Worm (Caenorhabditis elegans) whole organism, L4 larva: ENCODE measurements around the gene flp-21.

ENCODE experiments used
- F44E2.7 ChIP-seq: fragments of 200-800 bp; sonication (Bioruptor generic); IDR thresholded peaks from 2 replicates; pipeline ENCODE4 v2.1.2; 2022; ENCODE audit warnings: missing genetic modification characterization, missing compliant biosample characterization
- F49E8.2 ChIP-seq: sonication (generic microtip); optimal IDR thresholded peaks from 2 replicates; lab custom pipeline; 2016; ENCODE audit warnings: missing compliant biosample characterization, mild to moderate bottlenecking, missing genetic modification characterization, borderline replicate concordance
- T26A8.4 ChIP-seq: fragments of 200-800 bp; sonication (Bioruptor generic); IDR thresholded peaks from 2 replicates; pipeline ENCODE4 v1.3.6; 2022; ENCODE audit warnings: missing genetic modification characterization, missing compliant biosample characterization
- aha-1 ChIP-seq: fragments of 150-350 bp; peaks from one replicate; lab custom pipeline; 2014; ENCODE audit warnings: missing biosample characterization, missing genetic modification characterization
- ceh-32 ChIP-seq: sonication (generic microtip); optimal IDR thresholded peaks from 2 replicates; lab custom pipeline; 2016; ENCODE audit warnings: mild to moderate bottlenecking, missing genetic modification characterization, missing compliant biosample characterization; ENCODE audit not compliant: poor library complexity
- ceh-62 ChIP-seq: sonication (generic microtip); optimal IDR thresholded peaks from 2 replicates; lab custom pipeline; 2017; ENCODE audit warnings: missing biosample characterization, missing genetic modification characterization
- daf-16 ChIP-seq, 3 experiments: sonication (generic microtip); optimal IDR thresholded peaks; 2 replicates each; lab custom pipeline; 2016 to 2017; ENCODE audit warnings: missing genetic modification characterization in 3 of 3, missing genetic modification reagents in 3 of 3, mild to moderate bottlenecking in 2 of 3, missing compliant biosample characterization in 2 of 3, missing biosample characterization in 1 of 3, moderate library complexity in 1 of 3
- dmd-6 ChIP-seq: fragments of 200-800 bp; sonication (Bioruptor generic); IDR thresholded peaks from 2 replicates; pipeline ENCODE4 v1.3.6; 2022; ENCODE audit warnings: missing genetic modification reagents, missing genetic modification characterization, missing compliant biosample characterization
- dve-1 ChIP-seq: sonication (generic microtip); optimal IDR thresholded peaks from 2 replicates; lab custom pipeline; 2017; ENCODE audit warnings: antibody characterized with exemption, mild to moderate bottlenecking, missing genetic modification characterization, missing compliant biosample characterization; ENCODE audit not compliant: insufficient read depth
- egl-27 ChIP-seq: sonication (generic microtip); optimal IDR thresholded peaks from 3 replicates; lab custom pipeline; 2017; ENCODE audit warnings: missing biosample characterization, missing genetic modification reagents, missing genetic modification characterization
- fkh-10 ChIP-seq: fragments of 150-350 bp; optimal IDR thresholded peaks from 2 replicates; lab custom pipeline; 2014; ENCODE audit warnings: missing biosample characterization, missing genetic modification reagents, missing genetic modification characterization
- hlh-11 ChIP-seq: fragments of 200-800 bp; sonication (Bioruptor generic); optimal IDR thresholded peaks from 2 replicates; lab custom pipeline; 2018; ENCODE audit warnings: mild to moderate bottlenecking, missing genetic modification characterization, missing compliant biosample characterization
- hlh-30 ChIP-seq: sonication (generic microtip); optimal IDR thresholded peaks from 2 replicates; lab custom pipeline; 2017; ENCODE audit warnings: antibody characterized with exemption, mild to moderate bottlenecking, missing genetic modification characterization, missing compliant biosample characterization; ENCODE audit not compliant: insufficient read depth
- lin-1 ChIP-seq: fragments of 200-800 bp; sonication (Bioruptor generic); IDR thresholded peaks from 2 replicates; pipeline ENCODE4 v1.3.6; 2022; ENCODE audit warnings: missing genetic modification reagents, missing genetic modification characterization, missing compliant biosample characterization
- lin-13 ChIP-seq: fragments of 150-350 bp; optimal IDR thresholded peaks from 2 replicates; lab custom pipeline; 2014; ENCODE audit warnings: missing biosample characterization, missing genetic modification reagents, missing genetic modification characterization
- lin-39 ChIP-seq: fragments of 150-350 bp; optimal IDR thresholded peaks from 2 replicates; lab custom pipeline; 2014; ENCODE audit warnings: missing biosample characterization, missing genetic modification reagents, missing genetic modification characterization
- lsy-2 ChIP-seq, 2 experiments: fragments of 150-350 bp in 1 of 2; sonication (generic microtip) in 1 of 2; optimal IDR thresholded peaks; 2 replicates each; lab custom pipeline; 2014 to 2017; ENCODE audit warnings: missing biosample characterization in 2 of 2, missing genetic modification characterization in 2 of 2
- mdl-1 ChIP-seq, 2 experiments: fragments of 150-350 bp in 1 of 2; sonication (generic microtip) in 1 of 2; optimal IDR thresholded peaks; 2 replicates each; lab custom pipeline; 2014 to 2017; ENCODE audit warnings: missing biosample characterization in 2 of 2, missing genetic modification characterization in 2 of 2
- mdt-29 ChIP-seq: fragments of 200-800 bp; sonication (Bioruptor generic); IDR thresholded peaks from 2 replicates; pipeline ENCODE4 v1.3.6; 2022; ENCODE audit warnings: missing genetic modification reagents, missing genetic modification characterization, missing compliant biosample characterization
- mes-2 ChIP-seq: sonication (generic microtip); optimal IDR thresholded peaks from 2 replicates; lab custom pipeline; 2016; ENCODE audit warnings: missing genotype, mild to moderate bottlenecking, missing genetic modification characterization, missing compliant biosample characterization; ENCODE audit not compliant: poor library complexity, severe bottlenecking
- mxl-3 ChIP-seq: fragments of 200-800 bp; sonication (Bioruptor generic); optimal IDR thresholded peaks from 2 replicates; lab custom pipeline; 2018; ENCODE audit warnings: mild to moderate bottlenecking, missing genetic modification characterization, missing compliant biosample characterization
- nhr-10 ChIP-seq: fragments of 150-350 bp; optimal IDR thresholded peaks from 2 replicates; lab custom pipeline; 2014; ENCODE audit warnings: missing biosample characterization, missing genetic modification characterization
- nhr-111 ChIP-seq: fragments of 200-800 bp; sonication (Bioruptor generic); optimal IDR thresholded peaks from 2 replicates; lab custom pipeline; 2018; ENCODE audit warnings: mild to moderate bottlenecking, missing genetic modification characterization, missing compliant biosample characterization
- nhr-48 ChIP-seq: sonication (generic microtip); optimal IDR thresholded peaks from 2 replicates; lab custom pipeline; 2016; ENCODE audit warnings: mild to moderate bottlenecking, missing genetic modification characterization, missing compliant biosample characterization
- nhr-77 ChIP-seq: fragments of 150-350 bp; optimal IDR thresholded peaks from 2 replicates; lab custom pipeline; 2014; ENCODE audit warnings: missing biosample characterization, missing genetic modification characterization
- pha-4 ChIP-seq, 2 experiments: fragments of 150-350 bp in 1 of 2; fragments of 200-800 bp in 1 of 2; sonication (Bioruptor generic) in 1 of 2; IDR thresholded peaks in 1 of 2; optimal IDR thresholded peaks in 1 of 2; 2 replicates each; pipeline versions ENCODE4 v1.3.6 to Lab custom; 2014 to 2022; ENCODE audit warnings: missing genetic modification characterization in 2 of 2, missing genetic modification reagents in 2 of 2, missing biosample characterization in 1 of 2, missing compliant biosample characterization in 1 of 2
- pqm-1 ChIP-seq: sonication (generic microtip); optimal IDR thresholded peaks from 2 replicates; lab custom pipeline; 2017; ENCODE audit warnings: missing biosample characterization, missing genetic modification characterization
- sdz-12 ChIP-seq: fragments of 200-800 bp; sonication (Bioruptor generic); optimal IDR thresholded peaks from 2 replicates; lab custom pipeline; 2018; ENCODE audit warnings: mild to moderate bottlenecking, missing genetic modification characterization, missing compliant biosample characterization
- snpc-4 ChIP-seq: fragments of 150-350 bp; optimal IDR thresholded peaks from 2 replicates; lab custom pipeline; 2014; ENCODE audit warnings: missing biosample characterization, missing genetic modification characterization
- spr-3 ChIP-seq: fragments of 200-800 bp; sonication (Bioruptor generic); optimal IDR thresholded peaks from 2 replicates; lab custom pipeline; 2018; ENCODE audit warnings: mild to moderate bottlenecking, missing genetic modification characterization, missing compliant biosample characterization
- tag-97 ChIP-seq: fragments of 200-800 bp; sonication (Bioruptor generic); IDR thresholded peaks from 2 replicates; pipeline ENCODE4 v1.3.6; 2022; ENCODE audit warnings: missing genetic modification characterization, missing compliant biosample characterization
- tra-1 ChIP-seq: fragments of 200-800 bp; sonication (Bioruptor generic); IDR thresholded peaks from 2 replicates; pipeline ENCODE4 v1.3.6; 2022; ENCODE audit warnings: missing genetic modification reagents, missing genetic modification characterization, missing compliant biosample characterization
- unc-62 ChIP-seq, 3 experiments: fragments of 150-350 bp in 1 of 3; sonication (generic microtip); optimal IDR thresholded peaks in 2 of 3; peaks in 1 of 3; 1 replicate in 1 of 3; 2 replicates in 2 of 3; lab custom pipeline; 2014 to 2017; ENCODE audit warnings: missing biosample characterization in 3 of 3, missing genetic modification characterization in 3 of 3, missing genetic modification reagents in 3 of 3, missing genotype in 1 of 3
- zfp-3 ChIP-seq: fragments of 200-800 bp; sonication (Bioruptor generic); conservative IDR thresholded peaks from 2 replicates; pipeline ENCODE4 v1.3.6; 2022; ENCODE audit warnings: missing genetic modification reagents, missing genetic modification characterization, missing compliant biosample characterization
- ztf-7 ChIP-seq: fragments of 150-350 bp; optimal IDR thresholded peaks from 2 replicates; lab custom pipeline; 2014; ENCODE audit warnings: missing biosample characterization, missing genetic modification characterization

The flp-21 gene

DNA sequence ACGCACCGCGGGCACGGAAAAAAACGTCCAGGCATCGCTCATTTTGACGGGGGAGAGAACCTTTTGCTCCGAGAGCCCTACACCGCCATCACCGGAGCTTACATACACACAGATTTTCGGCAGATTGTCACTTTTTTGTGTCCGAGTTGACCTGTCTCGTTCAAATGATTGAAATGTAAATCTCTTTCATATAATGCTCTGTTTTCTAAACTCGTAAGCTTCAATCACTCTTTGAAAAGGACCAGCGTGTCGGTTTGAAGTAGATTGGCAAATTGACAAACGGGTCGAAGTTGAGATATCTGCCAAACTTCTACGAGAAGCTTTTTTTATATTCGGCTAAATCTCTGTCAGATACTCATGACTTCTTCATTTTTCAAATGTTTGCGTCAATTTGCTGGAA lies 46.0 kb upstream of the flp-21 start:
- peak in 1 of 2 experiments; percentile 97 for TF ChIP-seq unc-62 (GFP tag; optimal IDR thresholded peaks at IDR 0.05 in 1 of 2; lab: Kevin White, UChicago)
- TF ChIP-seq unc-62 (tag; optimal IDR thresholded peaks at IDR 0.05; lab: Kevin White, UChicago), result no peak
- TF ChIP-seq pqm-1 (tag; lab: Kevin White, UChicago), result no peak

DNA sequence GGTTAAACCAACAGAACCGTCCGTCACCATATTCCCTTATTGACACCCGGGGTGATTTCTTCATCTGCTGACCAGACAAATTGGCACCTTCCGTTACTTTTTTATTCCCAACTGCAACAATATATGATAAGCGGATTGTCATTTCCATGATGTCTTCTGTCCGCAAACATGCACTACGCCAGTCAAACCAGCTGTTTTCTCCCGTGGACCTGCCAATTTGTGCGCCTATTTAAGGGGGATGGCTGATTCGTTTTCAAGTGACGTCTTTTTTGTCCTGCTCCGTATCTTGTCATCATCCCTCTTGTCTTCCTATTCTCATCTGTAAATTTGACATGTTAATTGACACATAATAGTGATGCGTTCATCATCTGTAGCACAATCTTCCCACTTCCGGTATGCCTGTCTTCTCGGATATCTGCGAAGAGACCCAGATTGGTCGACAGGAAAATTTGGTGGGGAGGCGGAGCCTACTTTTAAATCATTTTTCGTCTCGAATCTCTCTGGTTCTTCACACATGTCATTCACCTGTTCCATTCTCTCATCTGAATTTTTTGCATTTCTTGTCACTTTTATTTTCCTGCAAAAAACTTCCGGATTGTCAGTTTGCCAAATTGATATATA lies 45.1 kb upstream of the flp-21 start:
- TF ChIP-seq nhr-111 (GFP tag; lab: Kevin White, UChicago) (no peak), lin-1 (GFP tag; lab: Robert Waterston, UW) (peak; percentile 29; the same call in 1 of the 2 replicates), mxl-3 (GFP tag; lab: Kevin White, UChicago) (no peak), hlh-11 (peak; percentile 17), tra-1 (GFP tag; lab: Robert Waterston, UW) (peak; percentile 87; the same call in 1 of the 2 replicates), mdt-29 (GFP tag; lab: Robert Waterston, UW) (peak; percentile 33; the same call in 1 of the 2 replicates), unc-62 (GFP tag; optimal IDR thresholded peaks at IDR 0.05 in 1 of 2; lab: Kevin White, UChicago) (peak in 1 of 2 experiments; percentile 52), unc-62 (tag; optimal IDR thresholded peaks at IDR 0.05; lab: Kevin White, UChicago) (no peak), nhr-48 (tag; lab: Kevin White, UChicago) (peak; percentile 61), lin-13 (GFP tag; lab: Kevin White, UChicago) (no peak), ceh-62 (no peak), dmd-6 (peak; percentile 94)

DNA sequence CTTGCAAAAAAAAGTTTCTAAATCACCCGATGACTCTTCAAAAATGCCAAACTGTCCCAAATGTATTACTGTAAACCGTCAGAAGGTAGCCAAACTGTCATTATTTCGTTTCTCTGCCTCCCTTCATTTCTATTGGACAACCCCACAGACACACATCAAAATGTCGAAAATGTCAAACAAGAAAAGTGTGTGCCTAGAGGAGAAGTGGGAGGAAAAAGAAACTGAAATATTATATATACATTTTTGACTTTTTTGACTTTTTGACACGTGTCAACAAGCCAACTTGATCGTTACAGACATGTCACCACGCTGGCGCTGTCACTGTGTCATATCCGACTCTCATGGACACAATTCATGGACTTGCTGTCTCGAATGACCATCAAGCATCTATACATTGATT lies 43.5 kb upstream of the flp-21 start:
- peak in 1 of 2 experiments; percentile 15 for TF ChIP-seq daf-16 (GFP tag; optimal IDR thresholded peaks at IDR 0.05; lab: Kevin White, UChicago)
- no peak for TF ChIP-seq daf-16 (tag; optimal IDR thresholded peaks at IDR 0.05; lab: Kevin White, UChicago)
- TF ChIP-seq dmd-6, result peak; percentile 56
- TF ChIP-seq tra-1 (GFP tag; lab: Robert Waterston, UW), result peak; percentile 46; the same call in 1 of the 2 replicates
- TF ChIP-seq mdl-1 (tag; optimal IDR thresholded peaks at IDR 0.05; lab: Kevin White, UChicago), result no peak
- peak; percentile 23 for TF ChIP-seq hlh-11
- no peak for TF ChIP-seq snpc-4 (tag; lab: Kevin White, UChicago)

DNA sequence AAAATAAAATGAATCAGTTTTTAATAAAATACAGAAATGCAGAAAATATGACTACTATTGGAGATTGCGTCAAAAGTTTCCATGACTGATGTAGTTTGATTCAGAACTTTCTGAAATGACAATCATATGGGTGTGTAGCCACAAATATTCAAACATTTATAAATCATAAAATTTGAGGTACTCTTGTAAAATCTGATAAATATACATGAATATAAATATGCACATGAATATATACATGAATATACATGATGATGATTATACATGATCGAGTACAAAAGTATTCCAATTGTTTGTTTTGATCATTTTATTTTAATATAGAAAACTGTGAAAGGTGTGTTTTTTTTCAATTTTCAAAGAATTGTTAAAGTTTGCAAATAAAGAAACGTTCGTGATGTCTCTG lies 38.6 kb upstream of the flp-21 start, which contains the start of gene T05B11.4:
Gene T05B11.4, minus strand, starts transcription at position 101 of the 400 bp plus-strand sequence.
- no peak for TF ChIP-seq lin-39 (tag; lab: Kevin White, UChicago)
- no peak for TF ChIP-seq snpc-4 (tag; lab: Kevin White, UChicago)
- no peak for TF ChIP-seq nhr-10 (tag; lab: Kevin White, UChicago)
- no peak for TF ChIP-seq zfp-3
- no peak for TF ChIP-seq F44E2.7 (GFP tag; lab: Robert Waterston, UW)
- TF ChIP-seq ztf-7 (tag; lab: Kevin White, UChicago), result no peak

DNA sequence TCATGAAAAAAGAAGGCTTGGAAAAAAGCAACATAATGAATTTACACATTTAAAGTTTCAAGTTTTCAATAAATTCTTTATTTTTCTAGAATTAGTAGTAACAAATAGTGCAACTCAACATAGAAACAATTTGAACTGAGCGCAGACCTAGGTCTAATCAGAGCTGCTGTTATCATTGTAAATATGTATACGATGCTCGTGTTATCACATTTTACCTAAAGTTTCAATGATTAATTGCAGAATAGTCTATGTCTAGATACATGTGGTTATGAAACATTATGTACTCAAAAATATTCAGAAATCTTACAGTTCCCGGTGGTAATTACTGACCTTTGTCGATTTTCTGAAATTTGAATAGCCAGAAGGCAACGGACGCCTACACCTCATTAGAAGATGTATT lies 37.2 kb upstream of the flp-21 start:
- TF ChIP-seq lin-39 (tag; lab: Kevin White, UChicago) (no peak), daf-16 (GFP tag; optimal IDR thresholded peaks at IDR 0.05; lab: Kevin White, UChicago) (no peak), daf-16 (tag; optimal IDR thresholded peaks at IDR 0.05; lab: Kevin White, UChicago) (peak; percentile 56), pha-4 (GFP tag; IDR thresholded peaks at IDR 0.05; lab: Robert Waterston, UW) (no peak), pha-4 (tag; optimal IDR thresholded peaks at IDR 0.05; lab: Kevin White, UChicago) (no peak), mes-2 (tag; lab: Kevin White, UChicago) (no peak), egl-27 (tag; lab: Kevin White, UChicago) (no peak), pqm-1 (tag; lab: Kevin White, UChicago) (peak; percentile 38), nhr-77 (no peak)

DNA sequence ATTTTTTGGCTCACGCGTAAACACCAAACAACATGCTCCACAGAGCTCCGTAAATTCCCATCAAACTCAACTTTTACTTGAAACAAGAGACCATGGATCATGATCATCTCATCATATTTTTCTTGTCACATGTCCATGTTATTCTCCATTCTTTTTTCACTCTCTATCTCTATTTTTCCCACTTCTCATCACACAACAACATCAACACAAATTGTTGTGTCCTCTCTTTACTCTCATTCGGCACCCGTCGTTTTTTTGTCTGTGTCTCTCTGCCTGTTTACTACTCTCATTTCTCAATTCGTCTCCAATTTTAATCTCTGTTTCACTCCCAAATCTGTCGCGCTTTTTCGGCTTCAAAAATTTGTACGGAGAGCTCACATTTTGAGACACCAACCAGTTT lies 33.9 kb upstream of the flp-21 start:
- TF ChIP-seq lsy-2 (tag; optimal IDR thresholded peaks at IDR 0.05; lab: Kevin White, UChicago) (peak in 1 of 2 experiments; percentile 52), fkh-10 (GFP tag; lab: Kevin White, UChicago) (peak; percentile 2), unc-62 (GFP tag; optimal IDR thresholded peaks at IDR 0.05 in 1 of 2; lab: Kevin White, UChicago) (peak in 1 of 2 experiments; percentile 99), unc-62 (tag; optimal IDR thresholded peaks at IDR 0.05; lab: Kevin White, UChicago) (no peak), mes-2 (tag; lab: Kevin White, UChicago) (no peak), mdl-1 (tag; optimal IDR thresholded peaks at IDR 0.05; lab: Kevin White, UChicago) (peak in 1 of 2 experiments; percentile 86), hlh-30 (tag; lab: Kevin White, UChicago) (peak; percentile 82), dve-1 (peak; percentile 41), zfp-3 (no peak), ceh-62 (no peak), egl-27 (tag; lab: Kevin White, UChicago) (no peak), ztf-7 (tag; lab: Kevin White, UChicago) (no peak), F49E8.2 (no peak), T26A8.4 (GFP tag; lab: Robert Waterston, UW) (no peak), aha-1 (tag; lab: Kevin White, UChicago) (peak; percentile 92), ceh-32 (tag; lab: Kevin White, UChicago) (no peak), dmd-6 (peak; percentile 57), spr-3 (GFP tag; lab: Kevin White, UChicago) (no peak), tag-97 (GFP tag; lab: Robert Waterston, UW) (no peak), sdz-12 (GFP tag; lab: Kevin White, UChicago) (no peak)
